Worm (Caenorhabditis elegans) whole organism, mixed stage, embryonic: ENCODE data around the gene B0416.5.

Source experiments
- elt-1 ChIP-seq: sonication (generic microtip); optimal IDR thresholded peaks from 2 replicates; lab custom pipeline; 2017; ENCODE audit warnings: missing genetic modification characterization, mild to moderate bottlenecking, missing compliant biosample characterization, antibody characterized with exemption, moderate library complexity, borderline replicate concordance; ENCODE audit not compliant: insufficient read depth
- lin-13 ChIP-seq: fragments of 150-350 bp; optimal IDR thresholded peaks from 2 replicates; lab custom pipeline; 2014; ENCODE audit warnings: missing biosample characterization, missing genetic modification characterization
- nhr-237 ChIP-seq: fragments of 150-350 bp; optimal IDR thresholded peaks from 2 replicates; lab custom pipeline; 2014; ENCODE audit warnings: missing biosample characterization, missing genetic modification characterization
- nhr-76 ChIP-seq: sonication (generic microtip); optimal IDR thresholded peaks from 2 replicates; lab custom pipeline; 2017; ENCODE audit warnings: missing biosample characterization, missing genetic modification characterization
- tbx-8 ChIP-seq: fragments of 200-800 bp; sonication (Bioruptor generic); optimal IDR thresholded peaks from 2 replicates; lab custom pipeline; 2018; ENCODE audit warnings: mild to moderate bottlenecking, missing genetic modification characterization, moderate library complexity, missing compliant biosample characterization
- unc-62 ChIP-seq: fragments of 150-350 bp; optimal IDR thresholded peaks from 2 replicates; lab custom pipeline; 2014; ENCODE audit warnings: missing biosample characterization, missing genetic modification reagents, missing genetic modification characterization

- TF ChIP-seq nhr-76 (tag; lab: Kevin White, UChicago) (no peak), elt-1 (tag; lab: Kevin White, UChicago) (no peak), nhr-237 (tag; lab: Kevin White, UChicago) (no peak), unc-62 (GFP tag; lab: Kevin White, UChicago) (no peak), lin-13 (tag; lab: Kevin White, UChicago) (no peak), tbx-8 (no peak)
Observed at ce11 chrX:9295471-9295870, 24.8 kb upstream of the B0416.5 start.
